Worm (Caenorhabditis elegans) whole organism, L1 larva: ENCODE results near the gene C52B9.19.

ENCODE experiments used
- C34B4.2 ChIP-seq: sonication (generic microtip); optimal IDR thresholded peaks from 2 replicates; lab custom pipeline; 2017; ENCODE audit warnings: mild to moderate bottlenecking, missing genetic modification characterization, missing compliant biosample characterization
- F16B12.6 ChIP-seq: fragments of 150-350 bp; optimal IDR thresholded peaks from 2 replicates; lab custom pipeline; 2014; ENCODE audit warnings: missing biosample characterization, missing genetic modification characterization
- aha-1 ChIP-seq: fragments of 150-350 bp; optimal IDR thresholded peaks from 2 replicates; lab custom pipeline; 2014; ENCODE audit warnings: missing biosample characterization, missing genetic modification characterization
- aly-2 ChIP-seq: fragments of 150-350 bp; optimal IDR thresholded peaks from 2 replicates; lab custom pipeline; 2014; ENCODE audit warnings: missing biosample characterization, missing genetic modification characterization
- blmp-1 ChIP-seq: fragments of 150-350 bp; optimal IDR thresholded peaks from 2 replicates; lab custom pipeline; 2014; ENCODE audit warnings: missing biosample characterization, missing genetic modification characterization
- ceh-63 ChIP-seq: fragments of 200-800 bp; sonication (Bioruptor generic); optimal IDR thresholded peaks from 2 replicates; lab custom pipeline; 2018; ENCODE audit warnings: mild to moderate bottlenecking, missing genetic modification characterization, missing compliant biosample characterization
- dpl-1 ChIP-seq, 3 experiments: fragments of 150-350 bp in 2 of 3; sonication (generic microtip) in 1 of 3; optimal IDR thresholded peaks; 2 replicates each; lab custom pipeline; 2014 to 2017; ENCODE audit warnings: missing biosample characterization in 3 of 3, missing genetic modification characterization in 3 of 3, missing genetic modification reagents in 3 of 3
- egl-13 ChIP-seq: sonication (generic microtip); optimal IDR thresholded peaks from 2 replicates; lab custom pipeline; 2016; ENCODE audit warnings: missing genotype, missing genetic modification reagents, missing genetic modification characterization, missing compliant biosample characterization
- elt-2 ChIP-seq: sonication (generic microtip); optimal IDR thresholded peaks from 2 replicates; lab custom pipeline; 2016; ENCODE audit warnings: missing genetic modification characterization, mild to moderate bottlenecking, inconsistent platforms, missing compliant biosample characterization, missing genetic modification reagents
- elt-3 ChIP-seq, 6 experiments: fragments of 150-350 bp in 1 of 6; sonication (generic microtip); optimal IDR thresholded peaks; 2 replicates each; lab custom pipeline; 2017 to 2018; ENCODE audit warnings: missing biosample characterization in 6 of 6, missing genetic modification characterization in 6 of 6, inconsistent platforms in 1 of 6
- fkh-10 ChIP-seq: sonication (generic microtip); optimal IDR thresholded peaks from 2 replicates; lab custom pipeline; 2017; ENCODE audit warnings: missing biosample characterization, missing genetic modification reagents, missing genetic modification characterization
- fkh-4 ChIP-seq: sonication (generic microtip); optimal IDR thresholded peaks from 2 replicates; lab custom pipeline; 2016; ENCODE audit warnings: missing compliant biosample characterization, missing genetic modification characterization, borderline replicate concordance
- fkh-8 ChIP-seq: sonication (generic microtip); optimal IDR thresholded peaks from 2 replicates; lab custom pipeline; 2016; ENCODE audit warnings: mild to moderate bottlenecking, missing genetic modification characterization, missing compliant biosample characterization
- isw-1 ChIP-seq: fragments of 200-800 bp; sonication (Bioruptor generic); IDR thresholded peaks from 2 replicates; pipeline ENCODE4 v1.3.6; 2022; ENCODE audit warnings: missing genetic modification characterization, missing compliant biosample characterization
- jun-1 ChIP-seq: fragments of 150-350 bp; optimal IDR thresholded peaks from 2 replicates; lab custom pipeline; 2014; ENCODE audit warnings: missing biosample characterization, missing genetic modification reagents, missing genetic modification characterization
- lin-14 ChIP-seq: fragments of 200-800 bp; sonication (Bioruptor generic); optimal IDR thresholded peaks from 2 replicates; lab custom pipeline; 2018; ENCODE audit warnings: mild to moderate bottlenecking, missing genetic modification characterization, moderate library complexity, missing compliant biosample characterization
- lin-15B ChIP-seq: fragments of 150-350 bp; sonication (generic microtip); optimal IDR thresholded peaks from 3 replicates; lab custom pipeline; 2014; ENCODE audit warnings: missing biosample characterization, missing genetic modification characterization
- lin-35 ChIP-seq, 2 experiments: fragments of 150-350 bp; optimal IDR thresholded peaks; 2 replicates each; lab custom pipeline; 2014; ENCODE audit warnings: missing biosample characterization in 2 of 2, missing genetic modification characterization in 2 of 2, missing genetic modification reagents in 2 of 2
- lir-3 ChIP-seq: sonication (generic microtip); optimal IDR thresholded peaks from 2 replicates; lab custom pipeline; 2016; ENCODE audit warnings: mild to moderate bottlenecking, missing genetic modification characterization, moderate library complexity, missing compliant biosample characterization; ENCODE audit not compliant: poor library complexity
- lsy-2 ChIP-seq, 2 experiments: fragments of 150-350 bp; optimal IDR thresholded peaks; 2 replicates each; lab custom pipeline; 2014; ENCODE audit warnings: missing biosample characterization in 2 of 2, missing genetic modification characterization in 2 of 2
- mdl-1 ChIP-seq, 2 experiments: fragments of 150-350 bp; optimal IDR thresholded peaks; 2 replicates each; lab custom pipeline; 2014 to 2017; ENCODE audit warnings: missing biosample characterization in 2 of 2, missing genetic modification characterization in 2 of 2, inconsistent platforms in 1 of 2
- nhr-12 ChIP-seq: sonication (generic microtip); optimal IDR thresholded peaks from 2 replicates; lab custom pipeline; 2017; ENCODE audit warnings: missing biosample characterization, missing genetic modification characterization
- nhr-19 ChIP-seq: fragments of 200-800 bp; sonication (Bioruptor generic); conservative IDR thresholded peaks from 2 replicates; pipeline ENCODE4 v1.3.6; 2022; ENCODE audit warnings: missing genetic modification characterization, missing compliant biosample characterization
- nhr-20 ChIP-seq: sonication (generic microtip); optimal IDR thresholded peaks from 2 replicates; lab custom pipeline; 2016; ENCODE audit warnings: mild to moderate bottlenecking, missing genetic modification characterization, missing compliant biosample characterization
- nhr-237 ChIP-seq: fragments of 150-350 bp; optimal IDR thresholded peaks from 2 replicates; lab custom pipeline; 2014; ENCODE audit warnings: missing biosample characterization, missing genetic modification characterization
- nhr-28 ChIP-seq: fragments of 150-350 bp; optimal IDR thresholded peaks from 2 replicates; lab custom pipeline; 2014; ENCODE audit warnings: missing biosample characterization, missing genetic modification characterization
- nhr-71 ChIP-seq: sonication (generic microtip); optimal IDR thresholded peaks from 2 replicates; lab custom pipeline; 2016; ENCODE audit warnings: mild to moderate bottlenecking, missing genetic modification characterization, moderate library complexity, missing compliant biosample characterization
- nhr-76 ChIP-seq: sonication (generic microtip); optimal IDR thresholded peaks from 2 replicates; lab custom pipeline; 2017; ENCODE audit warnings: missing biosample characterization, missing genetic modification characterization
- nhr-77 ChIP-seq: fragments of 150-350 bp; optimal IDR thresholded peaks from 2 replicates; lab custom pipeline; 2014; ENCODE audit warnings: missing biosample characterization, missing genetic modification characterization
- nhr-85 ChIP-seq: sonication (generic microtip); peaks from one replicate; lab custom pipeline; 2016; ENCODE audit warnings: missing genetic modification characterization, inconsistent platforms, missing compliant biosample characterization
- nhr-90 ChIP-seq: sonication (generic microtip); optimal IDR thresholded peaks from 2 replicates; lab custom pipeline; 2016; ENCODE audit warnings: mild to moderate bottlenecking, missing genetic modification characterization, missing compliant biosample characterization; ENCODE audit not compliant: poor library complexity
- pqm-1 ChIP-seq: sonication (generic microtip); optimal IDR thresholded peaks from 3 replicates; lab custom pipeline; 2017; ENCODE audit warnings: missing biosample characterization, missing genetic modification characterization
- rnt-1 ChIP-seq: sonication (generic microtip); optimal IDR thresholded peaks from 2 replicates; lab custom pipeline; 2016; ENCODE audit warnings: mild to moderate bottlenecking, missing genetic modification characterization, moderate library complexity, missing compliant biosample characterization
- snu-23 ChIP-seq: sonication (generic microtip); optimal IDR thresholded peaks from 2 replicates; lab custom pipeline; 2016; ENCODE audit warnings: missing genetic modification characterization, missing compliant biosample characterization
- swsn-7 ChIP-seq: sonication (generic microtip); optimal IDR thresholded peaks from 2 replicates; lab custom pipeline; 2016; ENCODE audit warnings: missing genetic modification characterization, missing compliant biosample characterization
- tlp-1 ChIP-seq: fragments of 150-350 bp; optimal IDR thresholded peaks from 2 replicates; lab custom pipeline; 2014; ENCODE audit warnings: missing biosample characterization, missing genetic modification characterization
- zag-1 ChIP-seq: fragments of 150-350 bp; optimal IDR thresholded peaks from 2 replicates; lab custom pipeline; 2014; ENCODE audit warnings: missing biosample characterization, missing genetic modification characterization
- ztf-4 ChIP-seq: fragments of 150-350 bp; optimal IDR thresholded peaks from 2 replicates; lab custom pipeline; 2014; ENCODE audit warnings: missing biosample characterization, missing genetic modification characterization

Gene C52B9.19

ce11 chrX:4282380-4282779, at the start of gene C52B9.19:
Gene C52B9.19, plus strand, starts transcription at chrX:4282555.
- peak; percentile 71 for TF ChIP-seq elt-2 (tag; lab: Kevin White, UChicago)
- TF ChIP-seq jun-1, result peak; percentile 24
- no peak for TF ChIP-seq fkh-8 (tag; lab: Kevin White, UChicago)
- TF ChIP-seq pqm-1 (tag; lab: Kevin White, UChicago), result peak; percentile 45
- TF ChIP-seq, all 84 proteins: peak for 3

- TF ChIP-seq rnt-1 (tag; lab: Kevin White, UChicago) (no peak), fkh-4 (tag; lab: Kevin White, UChicago) (no peak), dpl-1 (GFP tag; optimal IDR thresholded peaks at IDR 0.05; lab: Kevin White, UChicago) (no peak), jun-1 (no peak), aha-1 (tag; lab: Kevin White, UChicago) (no peak), aly-2 (no peak), lin-35 (GFP tag; optimal IDR thresholded peaks at IDR 0.05; lab: Kevin White, UChicago) (no peak), blmp-1 (tag; lab: Kevin White, UChicago) (no peak), ztf-4 (tag; lab: Kevin White, UChicago) (no peak), nhr-237 (tag; lab: Kevin White, UChicago) (no peak), nhr-76 (no peak), swsn-7 (no peak), nhr-71 (tag; lab: Kevin White, UChicago) (no peak), nhr-28 (no peak)
Observed at ce11 chrX:4235752-4236151, 46.6 kb upstream of the C52B9.19 start, which contains the start of gene rab-37. Gene rab-37, minus strand, starts transcription at chrX:4235852.

- TF ChIP-seq aha-1 (tag; lab: Kevin White, UChicago), result no peak
- TF ChIP-seq lin-14 (GFP tag; lab: Kevin White, UChicago), result peak; percentile 26
- peak; percentile 43 for TF ChIP-seq fkh-10 (GFP tag; lab: Kevin White, UChicago)
- TF ChIP-seq lin-15B (tag; lab: Kevin White, UChicago), result no peak
- TF ChIP-seq, all 84 proteins: peak for 2
Observed at ce11 chrX:4238971-4239370, 43.4 kb upstream of the C52B9.19 start.

ce11 chrX:4244489-4245123, 37.7 kb upstream of the C52B9.19 start:
- TF ChIP-seq fkh-4 (tag; lab: Kevin White, UChicago) (no peak), swsn-7 (no peak), nhr-90 (peak; percentile 35), blmp-1 (tag; lab: Kevin White, UChicago) (peak; percentile 40), isw-1 (GFP tag; lab: Robert Waterston, UW) (no peak), nhr-20 (tag; lab: Kevin White, UChicago) (peak; percentile 44), nhr-71 (tag; lab: Kevin White, UChicago) (peak; percentile 49), lin-14 (GFP tag; lab: Kevin White, UChicago) (peak; percentile 48), aha-1 (tag; lab: Kevin White, UChicago) (no peak), lsy-2 (tag; optimal IDR thresholded peaks at IDR 0.05; lab: Kevin White, UChicago) (peak in 1 of 2 experiments; percentile 32), elt-3 (tag; optimal IDR thresholded peaks at IDR 0.05; lab: Kevin White, UChicago) (peak in 2 of 6 experiments; percentile 48 to 64), egl-13 (no peak), tlp-1 (tag; lab: Kevin White, UChicago) (no peak), ceh-63 (GFP tag; lab: Kevin White, UChicago) (no peak), C34B4.2 (no peak), nhr-12 (tag; lab: Kevin White, UChicago) (no peak), mdl-1 (tag; optimal IDR thresholded peaks at IDR 0.05; lab: Kevin White, UChicago) (peak in 1 of 2 experiments; percentile 83), nhr-237 (tag; lab: Kevin White, UChicago) (no peak), lin-35 (GFP tag; optimal IDR thresholded peaks at IDR 0.05; lab: Kevin White, UChicago) (peak in 1 of 2 experiments; percentile 56), elt-2 (tag; lab: Kevin White, UChicago) (peak; percentile 61), zag-1 (no peak), lir-3 (tag; lab: Kevin White, UChicago) (no peak), snu-23 (GFP tag; lab: Kevin White, UChicago) (peak; percentile 10), nhr-19 (GFP tag; lab: Robert Waterston, UW) (peak; percentile 30), rnt-1 (tag; lab: Kevin White, UChicago) (no peak), nhr-85 (tag; lab: Kevin White, UChicago) (peak; percentile 82), aly-2 (no peak), F16B12.6 (no peak), nhr-77 (tag; lab: Kevin White, UChicago) (no peak)
- TF ChIP-seq, all 84 proteins: peak for 13
